Worm (Caenorhabditis elegans) whole organism, dauer: ENCODE measurements around the gene sru-45.

ENCODE experiments used
- unc-62 ChIP-seq: sonication (generic microtip); optimal IDR thresholded peaks from 2 replicates; lab custom pipeline; 2017; ENCODE audit warnings: missing biosample characterization, missing genetic modification reagents, missing genetic modification characterization

Gene sru-45

ce11 chrV:16581061-16581460 is 15.3 kb downstream of the sru-45 start:
- no peak for TF ChIP-seq unc-62 (GFP tag; lab: Kevin White, UChicago)

- no peak for TF ChIP-seq unc-62 (GFP tag; lab: Kevin White, UChicago)
Observed at ce11 chrV:16582973-16583372, 17.2 kb downstream of the sru-45 start, which contains the start of gene str-150. Gene str-150, plus strand, starts transcription at chrV:16583273.

- no peak for TF ChIP-seq unc-62 (GFP tag; lab: Kevin White, UChicago)
Observed at ce11 chrV:16588428-16588827, 22.7 kb downstream of the sru-45 start, which contains the start of gene srw-73. Gene srw-73, minus strand, starts transcription at chrV:16588528.

ce11 chrV:16589488-16589887 is 23.7 kb downstream of the sru-45 start:
- TF ChIP-seq unc-62 (GFP tag; lab: Kevin White, UChicago), result no peak

- TF ChIP-seq unc-62 (GFP tag; lab: Kevin White, UChicago), result no peak
Observed at ce11 chrV:16591992-16592798, 26.5 kb downstream of the sru-45 start, which contains the start of gene srh-269. Gene srh-269, minus strand, starts transcription at chrV:16592042.

- TF ChIP-seq unc-62 (GFP tag; lab: Kevin White, UChicago), result no peak
Observed at ce11 chrV:16592947-16593791, 27.4 kb downstream of the sru-45 start.

ce11 chrV:16593792-16594059 is 28.0 kb downstream of the sru-45 start:
- TF ChIP-seq unc-62 (GFP tag; lab: Kevin White, UChicago), result no peak

- TF ChIP-seq unc-62 (GFP tag; lab: Kevin White, UChicago), result no peak
Observed at ce11 chrV:16594514-16594913, 28.8 kb downstream of the sru-45 start.

- no peak for TF ChIP-seq unc-62 (GFP tag; lab: Kevin White, UChicago)
Observed at ce11 chrV:16595140-16595791, 29.5 kb downstream of the sru-45 start, which contains the start of gene cpl-1. Gene cpl-1, minus strand, starts transcription at chrV:16595346.

ce11 chrV:16596102-16596501 is 30.4 kb downstream of the sru-45 start:
- no peak for TF ChIP-seq unc-62 (GFP tag; lab: Kevin White, UChicago)

- no peak for TF ChIP-seq unc-62 (GFP tag; lab: Kevin White, UChicago)
Observed at ce11 chrV:16598437-16598836, 32.7 kb downstream of the sru-45 start.

- no peak for TF ChIP-seq unc-62 (GFP tag; lab: Kevin White, UChicago)
Observed at ce11 chrV:16599835-16600234, 34.1 kb downstream of the sru-45 start.

- TF ChIP-seq unc-62 (GFP tag; lab: Kevin White, UChicago), result no peak
Observed at ce11 chrV:16600623-16601022, 34.9 kb downstream of the sru-45 start, which contains the start of gene T03E6.9. Gene T03E6.9, minus strand, starts transcription at chrV:16600723.

- TF ChIP-seq unc-62 (GFP tag; lab: Kevin White, UChicago), result no peak
Observed at ce11 chrV:16603102-16603501, 37.4 kb downstream of the sru-45 start, which contains the start of gene T03E6.8. Gene T03E6.8, minus strand, starts transcription at chrV:16603202.

- no peak for TF ChIP-seq unc-62 (GFP tag; lab: Kevin White, UChicago)
Observed at ce11 chrV:16604301-16604700, 38.6 kb downstream of the sru-45 start.

- no peak for TF ChIP-seq unc-62 (GFP tag; lab: Kevin White, UChicago)
Observed at ce11 chrV:16605463-16605862, 39.7 kb downstream of the sru-45 start.
